Worm (Caenorhabditis elegans): ENCODE results near the gene mrps-22.

mrps-22 gene

DNA sequence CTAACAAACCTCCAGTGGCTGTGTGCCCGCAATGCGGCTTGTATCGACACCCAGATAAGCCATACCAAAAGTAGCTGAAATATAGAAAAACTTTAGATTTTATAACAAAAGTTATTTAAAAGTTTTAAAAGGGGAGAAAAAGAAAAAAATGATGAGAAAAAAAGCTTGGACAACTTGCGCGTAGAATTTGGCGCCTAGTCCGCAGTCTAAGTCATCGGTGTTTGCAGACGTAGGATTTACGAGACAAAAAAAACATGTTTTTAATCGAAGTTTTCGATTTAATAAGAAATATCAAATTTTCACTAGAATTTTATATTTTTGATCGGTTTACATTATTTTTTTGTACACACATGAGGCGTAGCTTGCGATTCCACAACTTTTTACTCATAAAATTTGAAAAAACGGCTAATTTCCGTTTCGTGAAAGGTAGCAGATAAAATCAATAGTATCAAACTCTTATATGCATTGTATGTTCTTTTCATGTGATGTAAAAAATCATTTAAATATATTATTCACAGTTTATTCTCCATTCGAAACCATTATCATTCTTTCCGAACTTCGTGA lies 40.4 kb upstream of the mrps-22 start, which contains the start of gene pro-1 (continued):
- TF ChIP-seq mdl-1 (tag; optimal IDR thresholded peaks at IDR 0.05) (peak; percentile 6 to 13), nhr-102 (tag; optimal IDR thresholded peaks at IDR 0.05) (peak; percentile 85), fkh-10 (GFP tag; optimal IDR thresholded peaks at IDR 0.05) (no peak), F37D6.2 (tag; optimal IDR thresholded peaks at IDR 0.05) (peak; percentile 66), arid-1 (GFP tag; conservative IDR thresholded peaks at IDR 0.05) (peak; percentile 92), Y75B8A.6 (GFP tag; IDR thresholded peaks at IDR 0.05) (peak; percentile 45; the same call in 1 of the 2 replicates), saeg-2 (GFP tag; IDR thresholded peaks at IDR 0.05) (peak; percentile 83), ama-1 (optimal IDR thresholded peaks at IDR 0.05) (peak; percentile 92), F10B5.3 (tag; optimal IDR thresholded peaks at IDR 0.05) (no peak), nhr-42 (GFP tag; IDR thresholded peaks at IDR 0.05) (peak; percentile 78), nhr-237 (tag; optimal IDR thresholded peaks at IDR 0.05) (no peak), spr-3 (GFP tag; optimal IDR thresholded peaks at IDR 0.05) (peak; percentile 48), lin-38 (GFP tag; IDR thresholded peaks at IDR 0.05) (peak; percentile 84), madf-5 (GFP tag; IDR thresholded peaks at IDR 0.05) (peak; percentile 45 to 73), jun-1 (tag; optimal IDR thresholded peaks at IDR 0.05) (peak; percentile 34), egl-43 (GFP tag; IDR thresholded peaks at IDR 0.05) (peak; percentile 92), madf-9 (GFP tag; conservative IDR thresholded peaks at IDR 0.05) (no peak), Y105C5A.15 (GFP tag; IDR thresholded peaks at IDR 0.05) (peak; percentile 50; the same call in 1 of the 2 replicates), daf-19 (GFP tag; conservative IDR thresholded peaks at IDR 0.05) (peak; percentile 78), ceh-28 (tag; optimal IDR thresholded peaks at IDR 0.05) (peak; percentile 52), spr-1 (tag; optimal IDR thresholded peaks at IDR 0.05) (no peak), hmg-1.1 (GFP tag; IDR thresholded peaks at IDR 0.05) (peak; percentile 80), skn-1 (tag; optimal IDR thresholded peaks at IDR 0.05) (no peak), ceh-82 (tag; optimal IDR thresholded peaks at IDR 0.05) (no peak), nhr-28 (tag; optimal IDR thresholded peaks at IDR 0.05) (peak; percentile 47), nhr-10 (tag; optimal IDR thresholded peaks at IDR 0.05) (no peak), lin-29 (GFP tag; IDR thresholded peaks at IDR 0.05) (peak; percentile 89), ztf-7 (tag; optimal IDR thresholded peaks at IDR 0.05) (peak; percentile 20), Y5F2A.4 (GFP tag; optimal IDR thresholded peaks at IDR 0.05) (no peak), F49E8.2 (tag; optimal IDR thresholded peaks at IDR 0.05; ENCODE audit: borderline replicate concordance) (no peak), set-16 (GFP tag; IDR thresholded peaks at IDR 0.05) (0 out of 2 replicates have a peak, but pooled peaks have one; percentile 7), D1046.2 (GFP tag; IDR thresholded peaks at IDR 0.05) (peak; percentile 89; the same call in 1 of the 2 replicates), attf-4 (tag; optimal IDR thresholded peaks at IDR 0.05) (no peak), unc-130 (GFP tag; optimal IDR thresholded peaks at IDR 0.05) (no peak), zfp-2 (tag; optimal IDR thresholded peaks at IDR 0.05) (no peak), nhr-25 (tag; optimal IDR thresholded peaks at IDR 0.05; ENCODE audit: borderline replicate concordance, insufficient read depth) (peak; percentile 62), nhr-111 (GFP tag; optimal IDR thresholded peaks at IDR 0.05) (peak; percentile 79), mdt-29 (GFP tag; IDR thresholded peaks at IDR 0.05) (peak; percentile 89), cey-2 (tag; optimal IDR thresholded peaks at IDR 0.05; ENCODE audit: borderline replicate concordance, insufficient read depth) (no peak), daf-8 (GFP tag; IDR thresholded peaks at IDR 0.05) (no peak), php-3 (GFP tag; IDR thresholded peaks at IDR 0.05) (peak; percentile 80), dve-1 (tag; optimal IDR thresholded peaks at IDR 0.05; ENCODE audit: insufficient read depth) (peak; percentile 90), hif-1 (tag; optimal IDR thresholded peaks at IDR 0.05) (peak in 1 of 2 experiments; percentile 84), mes-2 (tag; optimal IDR thresholded peaks at IDR 0.05; ENCODE audit: poor library complexity, severe bottlenecking) (peak; percentile 79), snpc-4 (tag; optimal IDR thresholded peaks at IDR 0.05) (no peak), vab-7 (GFP tag; IDR thresholded peaks at IDR 0.05) (0 out of 2 replicates have a peak, but pooled peaks have one; percentile 68), lin-15B (tag; optimal IDR thresholded peaks at IDR 0.05) (no peak), nhr-11 (tag; optimal IDR thresholded peaks at IDR 0.05) (peak; percentile 61), tra-1 (GFP tag; IDR thresholded peaks at IDR 0.05) (peak; percentile 65), snpc-1.2 (GFP tag; IDR thresholded peaks at IDR 0.05) (peak; percentile 85)

Measured in whole organism, L4 larva.